Fruit fly (Drosophila melanogaster) whole organism, embryonic: ENCODE measurements around the gene mRpS7.

Source experiments
- Atf6 ChIP-seq: fragments of 200-800 bp; sonication (Bioruptor generic); IDR thresholded peaks from 2 replicates; pipeline ENCODE4 v1.3.6; 2022; ENCODE audit warnings: missing biosample characterization, missing genetic modification characterization
- BEAF-32 ChIP-seq: fragments of 200-800 bp; sonication (Bioruptor generic); optimal IDR thresholded peaks from 3 replicates; lab custom pipeline; 2017; ENCODE audit warnings: missing biosample characterization, missing genetic modification characterization, mild to moderate bottlenecking, moderate library complexity, missing genetic modification reagents
- Bgb ChIP-seq: fragments of 200-800 bp; sonication (Bioruptor generic); IDR thresholded peaks from 2 replicates; pipeline ENCODE4 v1.3.6; 2022; ENCODE audit warnings: missing biosample characterization, missing genetic modification characterization; ENCODE audit not compliant: partially characterized antibody
- CG10654 ChIP-seq: fragments of 200-800 bp; sonication (Bioruptor generic); optimal IDR thresholded peaks from 2 replicates; lab custom pipeline; 2016; ENCODE audit warnings: missing biosample characterization, missing genetic modification characterization
- CG12299 ChIP-seq: fragments of 200-800 bp; sonication (Bioruptor generic); optimal IDR thresholded peaks from 2 replicates; lab custom pipeline; 2018; ENCODE audit warnings: missing biosample characterization, mild to moderate bottlenecking, missing genetic modification characterization
- CG14441 ChIP-seq: fragments of 200-800 bp; sonication (Bioruptor generic); IDR thresholded peaks from 2 replicates; pipeline ENCODE4 v1.3.6; 2022; ENCODE audit warnings: missing biosample characterization, missing genetic modification characterization
- CG1603 ChIP-seq: fragments of 200-800 bp; sonication (Bioruptor generic); optimal IDR thresholded peaks from 2 replicates; lab custom pipeline; 2019; ENCODE audit warnings: missing biosample characterization, mild to moderate bottlenecking, missing genetic modification characterization, moderate library complexity
- CG17802 ChIP-seq: fragments of 200-800 bp; sonication (Bioruptor generic); optimal IDR thresholded peaks from 2 replicates; lab custom pipeline; 2018; ENCODE audit warnings: missing biosample characterization, mild to moderate bottlenecking, missing genetic modification characterization, moderate library complexity
- CG18011 ChIP-seq: fragments of 200-800 bp; sonication (Bioruptor generic); optimal IDR thresholded peaks from 2 replicates; lab custom pipeline; 2017; ENCODE audit warnings: missing biosample characterization, missing genetic modification characterization, mild to moderate bottlenecking, moderate library complexity, missing genotype
- CG18262 ChIP-seq: fragments of 200-800 bp; optimal IDR thresholded peaks from 3 replicates; lab custom pipeline; 2019; ENCODE audit warnings: missing biosample characterization, mild to moderate bottlenecking, missing genetic modification characterization, moderate library complexity
- CG2712 ChIP-seq: fragments of 200-800 bp; optimal IDR thresholded peaks from 3 replicates; lab custom pipeline; 2019; ENCODE audit warnings: missing biosample characterization, mild to moderate bottlenecking, missing genetic modification characterization, moderate library complexity
- CG31388 ChIP-seq: fragments of 200-800 bp; sonication (Bioruptor generic); optimal IDR thresholded peaks from 2 replicates; lab custom pipeline; 2016; ENCODE audit warnings: missing biosample characterization, missing genetic modification characterization
- CG31441 ChIP-seq: fragments of 200-800 bp; sonication (Bioruptor generic); IDR thresholded peaks from 2 replicates; pipeline ENCODE4 v1.3.6; 2022; ENCODE audit warnings: missing biosample characterization, missing genetic modification characterization
- CG32532 ChIP-seq: fragments of 200-800 bp; sonication (Bioruptor generic); IDR thresholded peaks from 2 replicates; pipeline ENCODE4 v1.3.6; 2022; ENCODE audit warnings: missing biosample characterization, missing genetic modification characterization
- CG33213 ChIP-seq: fragments of 200-800 bp; sonication (Bioruptor generic); optimal IDR thresholded peaks from 3 replicates; lab custom pipeline; 2016; ENCODE audit warnings: missing biosample characterization, missing genetic modification characterization
- CG3407 ChIP-seq: fragments of 200-800 bp; sonication (Bioruptor generic); optimal IDR thresholded peaks from 2 replicates; lab custom pipeline; 2018; ENCODE audit warnings: missing biosample characterization, mild to moderate bottlenecking, missing genetic modification characterization
- CkIIα-i1 ChIP-seq: fragments of 200-800 bp; sonication (Bioruptor generic); IDR thresholded peaks from 2 replicates; pipeline ENCODE4 v1.3.6; 2022; ENCODE audit warnings: missing biosample characterization, missing genetic modification characterization
- Ets97D ChIP-seq: fragments of 200-800 bp; sonication (Bioruptor generic); optimal IDR thresholded peaks from 3 replicates; lab custom pipeline; 2016; ENCODE audit warnings: missing biosample characterization, missing genetic modification characterization
- Hmx ChIP-seq: fragments of 200-800 bp; sonication (Bioruptor generic); optimal IDR thresholded peaks from 2 replicates; lab custom pipeline; 2016; ENCODE audit warnings: missing biosample characterization, missing genetic modification characterization
- Lim3 ChIP-seq: fragments of 200-800 bp; sonication (Bioruptor generic); IDR thresholded peaks from 2 replicates; pipeline ENCODE4 v1.3.6; 2022; ENCODE audit warnings: missing biosample characterization, missing genetic modification characterization
- Max ChIP-seq: fragments of 200-800 bp; sonication (Bioruptor generic); optimal IDR thresholded peaks from 2 replicates; lab custom pipeline; 2016; ENCODE audit warnings: missing biosample characterization, mild to moderate bottlenecking, missing genetic modification characterization
- Mrtf ChIP-seq: fragments of 200-800 bp; sonication (Bioruptor generic); IDR thresholded peaks from 3 replicates; pipeline ENCODE4 v1.3.6; 2022; ENCODE audit warnings: missing biosample characterization, missing genetic modification characterization
- Optix ChIP-seq: fragments of 200-800 bp; sonication (Bioruptor generic); IDR thresholded peaks from 3 replicates; pipeline ENCODE4 v1.3.6; 2022; ENCODE audit warnings: missing biosample characterization, missing genetic modification characterization
- Sox100B ChIP-seq: fragments of 200-800 bp; sonication (Bioruptor generic); optimal IDR thresholded peaks from 3 replicates; lab custom pipeline; 2018; ENCODE audit warnings: missing biosample characterization, mild to moderate bottlenecking, missing genetic modification characterization
- Stat92E ChIP-seq, 3 experiments: fragments of >200 bp in 2 of 3; fragments of 200-800 bp in 1 of 3; sonication (Bioruptor generic) in 1 of 3; optimal IDR thresholded peaks; 2 replicates each; lab custom pipeline; 2017 to 2019; ENCODE audit warnings: missing biosample characterization in 3 of 3, missing genetic modification characterization in 3 of 3, mild to moderate bottlenecking in 1 of 3, moderate library complexity in 1 of 3
- Xbp1 ChIP-seq: fragments of 200-800 bp; sonication (Bioruptor generic); optimal IDR thresholded peaks from 3 replicates; lab custom pipeline; 2016; ENCODE audit warnings: missing biosample characterization, mild to moderate bottlenecking, missing genetic modification characterization
- cad ChIP-seq: fragments of >200 bp; optimal IDR thresholded peaks from 2 replicates; lab custom pipeline; 2017; ENCODE audit warnings: missing biosample characterization, missing genetic modification characterization
- chm ChIP-seq: fragments of 200-800 bp; sonication (Bioruptor generic); IDR thresholded peaks from 2 replicates; pipeline ENCODE4 v1.3.6; 2022; ENCODE audit warnings: missing biosample characterization, missing genetic modification characterization
- crp ChIP-seq, 2 experiments: fragments of 200-800 bp; sonication (Bioruptor generic); optimal IDR thresholded peaks; 2 replicates in 1 of 2; 3 replicates in 1 of 2; lab custom pipeline; 2017; ENCODE audit warnings: missing biosample characterization in 2 of 2, missing genetic modification characterization in 2 of 2, mild to moderate bottlenecking in 1 of 2, moderate library complexity in 1 of 2
- dmrt11E ChIP-seq: fragments of 200-800 bp; sonication (Bioruptor generic); optimal IDR thresholded peaks from 3 replicates; lab custom pipeline; 2018; ENCODE audit warnings: missing biosample characterization, mild to moderate bottlenecking, missing genetic modification characterization, moderate library complexity
- eyg ChIP-seq: fragments of 200-800 bp; sonication (Bioruptor generic); optimal IDR thresholded peaks from 3 replicates; lab custom pipeline; 2016; ENCODE audit warnings: missing biosample characterization, missing genetic modification characterization
- fd3F ChIP-seq: fragments of 200-800 bp; sonication (Bioruptor generic); optimal IDR thresholded peaks from 2 replicates; lab custom pipeline; 2018; ENCODE audit warnings: missing biosample characterization, mild to moderate bottlenecking, missing genetic modification characterization, moderate library complexity
- fu2 ChIP-seq: fragments of 200-800 bp; sonication (Bioruptor generic); optimal IDR thresholded peaks from 2 replicates; lab custom pipeline; 2016; ENCODE audit warnings: missing biosample characterization, missing genetic modification characterization
- gce ChIP-seq: fragments of 200-800 bp; sonication (Bioruptor generic); IDR thresholded peaks from 3 replicates; pipeline ENCODE4 v1.3.6; 2022; ENCODE audit warnings: missing biosample characterization, missing genetic modification characterization
- grau ChIP-seq: fragments of 200-800 bp; optimal IDR thresholded peaks from 3 replicates; lab custom pipeline; 2019; ENCODE audit warnings: missing biosample characterization, mild to moderate bottlenecking, missing genetic modification characterization, moderate library complexity
- gt ChIP-seq: fragments of 200-800 bp; sonication (Bioruptor generic); IDR thresholded peaks from 2 replicates; pipeline ENCODE4 v1.3.6; 2022; ENCODE audit warnings: missing biosample characterization, missing genetic modification characterization
- kah ChIP-seq: fragments of 200-800 bp; sonication (Bioruptor generic); optimal IDR thresholded peaks from 2 replicates; lab custom pipeline; 2018; ENCODE audit warnings: missing biosample characterization, mild to moderate bottlenecking, missing genetic modification characterization
- lilli ChIP-seq: fragments of 200-800 bp; sonication (Bioruptor generic); optimal IDR thresholded peaks from 3 replicates; lab custom pipeline; 2016; ENCODE audit warnings: missing biosample characterization, missing genetic modification characterization
- pho ChIP-seq: fragments of 200-800 bp; sonication (Bioruptor generic); optimal IDR thresholded peaks from 2 replicates; lab custom pipeline; 2016; ENCODE audit warnings: missing biosample characterization, missing genetic modification characterization
- sc ChIP-seq, 3 experiments: fragments of >200 bp in 2 of 3; fragments of 200-800 bp in 1 of 3; sonication (Bioruptor generic) in 1 of 3; optimal IDR thresholded peaks; 2 replicates in 2 of 3; 3 replicates in 1 of 3; lab custom pipeline; 2017; ENCODE audit warnings: mild to moderate bottlenecking in 1 of 3, missing biosample characterization in 1 of 3, missing genetic modification characterization in 1 of 3, missing genetic modification reagents in 1 of 3
- sens ChIP-seq: fragments of 200-800 bp; sonication (Bioruptor generic); peaks from one replicate; lab custom pipeline; 2016; ENCODE audit warnings: missing biosample characterization, missing genetic modification characterization
- sima ChIP-seq: fragments of 200-800 bp; sonication (Bioruptor generic); optimal IDR thresholded peaks from 2 replicates; lab custom pipeline; 2016; ENCODE audit warnings: missing biosample characterization, missing genetic modification characterization
- sna ChIP-seq: fragments of 200-800 bp; sonication (Bioruptor generic); IDR thresholded peaks from 2 replicates; pipeline ENCODE4 v1.3.6; 2022; ENCODE audit warnings: missing biosample characterization, missing genetic modification characterization; ENCODE audit not compliant: partially characterized antibody
- tll ChIP-seq, 2 experiments: fragments of 200-800 bp in 1 of 2; fragments of >200 bp in 1 of 2; sonication (Bioruptor generic) in 1 of 2; optimal IDR thresholded peaks; 2 replicates each; lab custom pipeline; 2017 to 2019; ENCODE audit warnings: missing biosample characterization in 2 of 2, missing genetic modification characterization in 2 of 2, mild to moderate bottlenecking in 1 of 2, moderate library complexity in 1 of 2
- unpg ChIP-seq: fragments of 200-800 bp; sonication (Bioruptor generic); optimal IDR thresholded peaks from 3 replicates; lab custom pipeline; 2018; ENCODE audit warnings: missing biosample characterization, mild to moderate bottlenecking, missing genetic modification characterization, moderate library complexity
- vfl ChIP-seq: fragments of 200-800 bp; sonication (Bioruptor generic); optimal IDR thresholded peaks from 2 replicates; lab custom pipeline; 2016; ENCODE audit warnings: missing biosample characterization, missing genetic modification characterization
- wek ChIP-seq: fragments of 200-800 bp; sonication (Bioruptor generic); optimal IDR thresholded peaks from 3 replicates; lab custom pipeline; 2018; ENCODE audit warnings: missing biosample characterization, mild to moderate bottlenecking, missing genetic modification characterization, moderate library complexity

The mRpS7 gene

DNA sequence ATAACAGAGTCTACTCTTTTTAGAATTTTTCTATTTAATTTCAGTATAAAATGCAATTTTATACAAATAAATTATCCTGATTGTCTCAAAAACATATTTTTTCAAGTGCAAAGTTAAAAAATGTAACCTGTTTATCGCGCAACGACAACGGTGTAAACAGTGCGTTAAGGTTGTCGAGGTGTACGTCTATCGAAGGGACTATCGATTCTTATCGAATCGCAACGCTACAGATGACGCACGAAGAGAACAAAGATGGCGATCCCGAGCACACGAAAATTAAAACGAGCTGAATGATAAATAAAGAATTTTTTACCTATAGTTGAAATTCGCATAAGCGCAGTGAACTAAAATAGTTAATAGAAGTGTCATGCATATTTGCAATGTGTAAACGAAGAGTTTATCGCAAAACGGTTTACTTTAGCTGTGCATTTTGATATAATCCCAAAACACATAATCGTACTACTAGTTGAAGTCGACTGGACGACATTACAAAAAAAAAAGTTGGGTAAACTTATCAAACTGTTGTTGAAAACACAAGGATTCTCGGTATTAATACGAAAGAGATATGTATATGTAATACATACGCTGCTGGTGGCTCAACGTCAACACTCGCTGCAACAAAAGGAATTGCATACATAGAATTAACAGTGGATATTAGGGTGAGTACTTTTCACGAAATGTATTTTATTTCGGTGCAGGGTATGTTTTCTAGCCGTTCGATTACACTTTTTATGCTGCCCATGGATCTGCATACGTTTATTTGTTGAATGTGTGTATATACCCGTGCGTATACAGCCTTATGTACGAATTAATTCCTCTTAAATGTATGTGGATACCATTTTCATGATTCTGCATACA lies 1.6 kb downstream of the mRpS7 start, which contains the start of gene da (continued):
- TF ChIP-seq CG31388: peak; percentile 7
- no peak for TF ChIP-seq Stat92E (GFP tag; optimal IDR thresholded peaks at IDR 0.05; lab: Kevin White, UChicago)
- no peak for TF ChIP-seq CkIIα-i1
- peak; percentile 22 for TF ChIP-seq CG33213 (GFP tag; lab: Kevin White, UChicago)
- peak; percentile 69 for TF ChIP-seq grau (tag; lab: Kevin White, UChicago)
- peak; percentile 51 for TF ChIP-seq Sox100B (GFP tag; lab: Kevin White, UChicago)
- TF ChIP-seq fd3F: peak; percentile 35
- TF ChIP-seq sna (GFP tag; lab: Robert Waterston, UW): no peak
- peak; percentile 64 for TF ChIP-seq CG10654 (GFP tag; lab: Kevin White, UChicago)
- peak; percentile 73 for TF ChIP-seq pho (GFP tag; lab: Kevin White, UChicago)
- peak; percentile 49 for TF ChIP-seq Hmx
- TF ChIP-seq Atf6 (GFP tag; lab: Robert Waterston, UW): peak; percentile 63
- peak; percentile 32 for TF ChIP-seq fu2 (GFP tag; lab: Kevin White, UChicago)
- peak; percentile 49; the same call in 1 of the 2 replicates for TF ChIP-seq Bgb (GFP tag; lab: Robert Waterston, UW)
- peak; percentile 65 for TF ChIP-seq dmrt11E
- TF ChIP-seq CG17802 (tag; lab: Kevin White, UChicago): peak; percentile 95
- peak; percentile 59 for TF ChIP-seq CG14441
- TF ChIP-seq wek (GFP tag; lab: Kevin White, UChicago): peak; percentile 15
- peak; percentile 97 for TF ChIP-seq CG1603 (tag; lab: Kevin White, UChicago)
- no peak for TF ChIP-seq CG12299
- peak; percentile 95 for TF ChIP-seq Ets97D (GFP tag; lab: Kevin White, UChicago)
- no peak for TF ChIP-seq cad
- no peak for TF ChIP-seq sc (optimal IDR thresholded peaks at IDR 0.05; lab: Kevin White, UChicago)
- no peak for TF ChIP-seq sc (GFP tag; optimal IDR thresholded peaks at IDR 0.05; lab: Kevin White, UChicago)
- TF ChIP-seq Xbp1 (GFP tag; lab: Kevin White, UChicago): peak; percentile 73
- no peak for TF ChIP-seq eyg (GFP tag; lab: Kevin White, UChicago)
- TF ChIP-seq gce (GFP tag; lab: Robert Waterston, UW): no peak; the same call in 2 of the 3 replicates
- no peak; the same call in 2 of the 3 replicates for TF ChIP-seq Mrtf (GFP tag; lab: Robert Waterston, UW)
- TF ChIP-seq gt (GFP tag; lab: Robert Waterston, UW): no peak
- peak; percentile 70 for TF ChIP-seq lilli (GFP tag; lab: Kevin White, UChicago)
- no peak for TF ChIP-seq CG3407 (GFP tag; lab: Kevin White, UChicago)
- no peak for TF ChIP-seq sima (GFP tag; lab: Kevin White, UChicago)
- TF ChIP-seq kah: peak; percentile 7
- TF ChIP-seq CG18262 (tag; lab: Kevin White, UChicago): peak; percentile 58
- peak; percentile 53; the same call in 1 of the 2 replicates for TF ChIP-seq CG31441
- no peak for TF ChIP-seq Lim3 (GFP tag; lab: Robert Waterston, UW)
- TF ChIP-seq Optix (GFP tag; lab: Robert Waterston, UW): no peak
- peak; percentile 69 for TF ChIP-seq BEAF-32 (GFP tag; lab: Kevin White, UChicago)
- peak; percentile 53 for TF ChIP-seq vfl (GFP tag; lab: Kevin White, UChicago)
- TF ChIP-seq CG2712: peak; percentile 71
- peak; percentile 55 for TF ChIP-seq chm (GFP tag; lab: Robert Waterston, UW)
- TF ChIP-seq CG18011: peak; percentile 20
- TF ChIP-seq CG32532 (GFP tag; lab: Robert Waterston, UW): peak; percentile 66
- peak; percentile 52 for TF ChIP-seq unpg (GFP tag; lab: Kevin White, UChicago)
- peak; percentile 94 for TF ChIP-seq sens (GFP tag; lab: Kevin White, UChicago)
- peak in 1 of 2 experiments; percentile 55 for TF ChIP-seq crp (GFP tag; optimal IDR thresholded peaks at IDR 0.05; lab: Kevin White, UChicago)
- peak; percentile 5 for TF ChIP-seq Max
- TF ChIP-seq tll (GFP tag; optimal IDR thresholded peaks at IDR 0.05; lab: Kevin White, UChicago): peak in 1 of 2 experiments; percentile 12
